Worm (Caenorhabditis elegans): ENCODE measurements around the gene ceh-28.

The ceh-28 gene

DNA sequence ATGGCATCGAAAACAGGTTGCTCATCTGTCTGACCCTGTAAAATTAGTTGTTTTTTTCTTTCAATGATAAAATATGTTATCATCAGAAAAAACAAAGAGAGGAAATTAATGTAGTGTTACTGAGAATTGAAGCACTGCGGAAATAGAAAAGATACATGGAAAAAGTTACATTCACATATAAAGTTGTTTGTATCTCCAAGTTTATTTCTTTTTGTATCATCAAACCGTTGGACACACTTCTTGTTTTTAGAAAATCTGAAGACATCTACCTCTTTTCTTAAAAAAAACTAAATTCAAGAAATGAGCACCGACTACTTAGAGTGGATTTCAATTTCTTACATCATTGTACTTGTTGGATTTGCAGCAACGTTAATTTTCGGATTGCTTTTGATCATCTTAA, 7.9 kb downstream of the ceh-28 start, which contains the start of gene str-10:
Gene str-10, plus strand, starts transcription at position 301 of the 400 bp plus-strand sequence.
- TF ChIP-seq skn-1 (tag; optimal IDR thresholded peaks at IDR 0.05), result no peak
- TF ChIP-seq elt-3 (tag; optimal IDR thresholded peaks at IDR 0.05), result no peak
- no peak for TF ChIP-seq nfya-1 (tag; optimal IDR thresholded peaks at IDR 0.05; ENCODE audit: insufficient read depth)
- TF ChIP-seq fkh-10 (GFP tag; optimal IDR thresholded peaks at IDR 0.05), result no peak
- no peak for TF ChIP-seq nhr-77 (tag; optimal IDR thresholded peaks at IDR 0.05)
- TF ChIP-seq mml-1 (tag; optimal IDR thresholded peaks at IDR 0.05), result no peak
- TF ChIP-seq hmg-11 (tag; optimal IDR thresholded peaks at IDR 0.05), result no peak
- TF ChIP-seq nhr-76 (tag; optimal IDR thresholded peaks at IDR 0.05), result no peak
- no peak for TF ChIP-seq mdl-1 (tag; optimal IDR thresholded peaks at IDR 0.05)
- TF ChIP-seq ZK546.5 (tag; optimal IDR thresholded peaks at IDR 0.05), result no peak
- TF ChIP-seq zag-1 (tag; optimal IDR thresholded peaks at IDR 0.05), result no peak
- no peak for TF ChIP-seq eor-1 (tag; optimal IDR thresholded peaks at IDR 0.05)
- TF ChIP-seq egl-5 (tag; optimal IDR thresholded peaks at IDR 0.05), result no peak
- no peak for TF ChIP-seq nhr-67 (tag; optimal IDR thresholded peaks at IDR 0.05)

DNA sequence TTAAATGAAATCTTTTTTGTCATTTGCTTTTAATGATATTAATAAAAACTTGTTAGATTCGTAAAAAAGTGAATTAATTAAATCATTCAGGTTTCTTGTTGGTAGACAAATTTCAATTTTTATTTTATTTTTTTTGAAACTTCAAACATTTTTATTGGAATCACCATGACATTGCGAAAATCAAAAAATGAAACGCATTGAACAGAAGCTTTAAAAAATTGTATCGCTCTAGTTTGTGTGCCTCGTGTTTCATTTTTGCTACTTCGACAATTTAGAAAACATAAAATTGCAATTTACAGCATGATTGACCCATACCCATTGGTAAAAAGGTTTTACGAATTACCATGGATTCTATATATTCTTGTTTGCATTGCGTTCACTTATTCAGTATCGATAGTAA, 9.8 kb downstream of the ceh-28 start, which contains the start of gene R03G8.1:
Gene R03G8.1, plus strand, starts transcription at position 301 of the 400 bp plus-strand sequence.
- TF ChIP-seq skn-1 (tag; optimal IDR thresholded peaks at IDR 0.05) (no peak), ztf-4 (tag; optimal IDR thresholded peaks at IDR 0.05) (no peak), nhr-76 (tag; optimal IDR thresholded peaks at IDR 0.05) (no peak), fkh-10 (GFP tag; optimal IDR thresholded peaks at IDR 0.05) (no peak), pha-4 (tag; optimal IDR thresholded peaks at IDR 0.05) (no peak), elt-1 (tag; optimal IDR thresholded peaks at IDR 0.05) (no peak), nfya-1 (tag; optimal IDR thresholded peaks at IDR 0.05; ENCODE audit: insufficient read depth) (no peak), ceh-82 (tag; optimal IDR thresholded peaks at IDR 0.05) (no peak), nhr-237 (tag; optimal IDR thresholded peaks at IDR 0.05) (no peak), ceh-28 (tag; optimal IDR thresholded peaks at IDR 0.05) (no peak), elt-2 (tag; optimal IDR thresholded peaks at IDR 0.05) (no peak), sea-2 (GFP tag; optimal IDR thresholded peaks at IDR 0.05) (no peak), lin-15B (tag; optimal IDR thresholded peaks at IDR 0.05) (no peak), fos-1 (tag; optimal IDR thresholded peaks at IDR 0.05) (no peak), tbx-2 (tag; optimal IDR thresholded peaks at IDR 0.05) (no peak), unc-62 (GFP tag; optimal IDR thresholded peaks at IDR 0.05) (no peak), daf-12 (tag; optimal IDR thresholded peaks at IDR 0.05) (no peak), unc-39 (tag; optimal IDR thresholded peaks at IDR 0.05) (no peak)

DNA sequence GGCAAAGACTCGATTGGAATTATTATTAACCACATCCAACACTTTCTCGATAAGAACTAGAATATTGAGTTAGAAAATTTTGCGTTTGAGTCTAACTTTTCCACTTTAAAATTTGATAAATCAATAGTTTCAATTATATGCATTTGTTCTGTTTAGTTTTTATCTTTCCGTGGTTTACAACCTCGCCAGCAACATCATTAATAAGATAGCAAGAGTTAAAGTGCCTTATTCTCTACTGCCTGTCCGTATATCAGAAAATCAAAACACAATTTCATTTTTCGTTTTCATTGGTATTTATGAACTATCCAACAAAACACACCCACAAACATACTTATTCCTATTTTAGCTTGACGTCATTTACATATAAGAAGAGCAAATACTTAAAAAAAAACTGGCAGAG, 14.1 kb downstream of the ceh-28 start:
- TF ChIP-seq fkh-10 (GFP tag; optimal IDR thresholded peaks at IDR 0.05) (no peak), zag-1 (tag; optimal IDR thresholded peaks at IDR 0.05) (no peak), aly-2 (tag; optimal IDR thresholded peaks at IDR 0.05) (no peak), jun-1 (tag; optimal IDR thresholded peaks at IDR 0.05) (no peak), pqm-1 (tag; optimal IDR thresholded peaks at IDR 0.05) (peak; percentile 53), snpc-4 (tag; optimal IDR thresholded peaks at IDR 0.05) (no peak), nhr-76 (tag; optimal IDR thresholded peaks at IDR 0.05) (no peak), ztf-11 (tag; optimal IDR thresholded peaks at IDR 0.05) (no peak), nfya-1 (tag; optimal IDR thresholded peaks at IDR 0.05; ENCODE audit: insufficient read depth) (no peak), nhr-28 (tag; optimal IDR thresholded peaks at IDR 0.05) (no peak), lin-15B (tag; optimal IDR thresholded peaks at IDR 0.05) (no peak), elt-2 (tag; optimal IDR thresholded peaks at IDR 0.05) (peak; percentile 59), fos-1 (tag; optimal IDR thresholded peaks at IDR 0.05) (no peak)

DNA sequence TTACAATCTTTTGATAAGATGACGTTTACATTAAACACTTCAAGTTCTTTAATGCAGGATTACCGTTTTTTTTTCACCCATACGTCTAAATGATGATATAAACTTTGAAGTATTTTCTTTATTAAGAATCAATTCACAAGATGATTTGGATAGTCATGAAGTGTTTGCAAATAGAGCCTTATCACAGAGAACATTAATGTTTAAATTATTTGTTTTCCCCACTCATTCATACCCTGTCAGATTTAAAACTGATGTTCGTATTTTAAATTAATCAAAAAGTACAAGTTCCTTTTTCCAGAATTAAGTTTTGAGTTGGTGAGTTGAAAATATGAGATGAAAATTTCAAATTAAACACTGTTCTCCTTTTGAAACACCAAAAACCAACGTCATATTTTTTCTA, 16.2 kb downstream of the ceh-28 start, which contains the start of gene R03G8.3:
Gene R03G8.3, plus strand, starts transcription at position 301 of the 400 bp plus-strand sequence.
- TF ChIP-seq nhr-23 (tag; optimal IDR thresholded peaks at IDR 0.05) (no peak), ztf-11 (tag; optimal IDR thresholded peaks at IDR 0.05) (no peak), ztf-4 (tag; optimal IDR thresholded peaks at IDR 0.05) (no peak), fos-1 (tag; optimal IDR thresholded peaks at IDR 0.05) (no peak), snpc-4 (tag; optimal IDR thresholded peaks at IDR 0.05) (no peak), zag-1 (tag; optimal IDR thresholded peaks at IDR 0.05) (no peak)

DNA sequence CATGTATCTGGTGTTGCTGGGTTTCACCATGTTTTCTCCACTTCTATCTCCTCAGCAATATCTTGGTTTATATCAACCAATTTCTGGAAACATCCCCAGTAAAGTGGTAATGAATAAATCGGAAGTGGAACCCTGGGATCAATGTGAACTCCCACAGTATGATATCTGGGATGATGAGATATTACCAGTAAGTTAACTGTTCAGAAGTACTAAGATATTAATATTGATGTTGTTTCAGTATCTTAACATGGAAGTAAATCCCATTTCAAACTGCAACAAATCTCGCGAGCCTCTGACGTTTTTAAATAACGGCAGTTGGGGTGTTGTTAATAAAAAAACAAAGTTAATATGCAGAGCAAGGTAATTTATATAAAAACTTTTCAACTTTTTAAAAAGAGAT, 16.7 kb downstream of the ceh-28 start:
- no peak for TF ChIP-seq ceh-28 (tag; optimal IDR thresholded peaks at IDR 0.05)
- no peak for TF ChIP-seq nfya-1 (tag; optimal IDR thresholded peaks at IDR 0.05; ENCODE audit: insufficient read depth)
- TF ChIP-seq elt-2 (tag; optimal IDR thresholded peaks at IDR 0.05), result no peak
- TF ChIP-seq nhr-23 (tag; optimal IDR thresholded peaks at IDR 0.05), result no peak
- TF ChIP-seq skn-1 (tag; optimal IDR thresholded peaks at IDR 0.05), result no peak
- TF ChIP-seq nhr-11 (tag; optimal IDR thresholded peaks at IDR 0.05), result no peak

Data from whole organism, L3 larva.